Fruit fly (Drosophila melanogaster) whole organism, embryonic: Measurements from ENCODE around the gene Adat1.
A peak's percentile ranks its signal among the peaks of the same experiment; 100 is the strongest.

Experiments
- CG10654 ChIP-seq: fragments of 200-800 bp; sonication (Bioruptor generic); optimal IDR thresholded peaks from 2 replicates; lab custom pipeline; 2016; ENCODE audit warnings: missing biosample characterization, missing genetic modification characterization
- CG11723 ChIP-seq: fragments of 200-800 bp; sonication (Bioruptor generic); optimal IDR thresholded peaks from 2 replicates; lab custom pipeline; 2017; ENCODE audit warnings: missing biosample characterization, mild to moderate bottlenecking, missing genetic modification characterization
- CG12299 ChIP-seq: fragments of 200-800 bp; sonication (Bioruptor generic); optimal IDR thresholded peaks from 2 replicates; lab custom pipeline; 2018; ENCODE audit warnings: missing biosample characterization, mild to moderate bottlenecking, missing genetic modification characterization
- CG12744 ChIP-seq: fragments of 200-800 bp; sonication (Bioruptor generic); optimal IDR thresholded peaks from 2 replicates; lab custom pipeline; 2016; ENCODE audit warnings: missing biosample characterization, missing genetic modification characterization
- CG14441 ChIP-seq: fragments of 200-800 bp; sonication (Bioruptor generic); IDR thresholded peaks from 2 replicates; pipeline ENCODE4 v1.3.6; 2022; ENCODE audit warnings: missing biosample characterization, missing genetic modification characterization
- CG16779 ChIP-seq: fragments of 200-800 bp; sonication (Bioruptor generic); IDR thresholded peaks from 2 replicates; pipeline ENCODE4 v1.3.6; 2022; ENCODE audit warnings: missing biosample characterization, missing genetic modification characterization
- CG16815 ChIP-seq: fragments of 200-800 bp; sonication (Bioruptor generic); optimal IDR thresholded peaks from 3 replicates; lab custom pipeline; 2017; ENCODE audit warnings: missing biosample characterization, mild to moderate bottlenecking, missing genetic modification characterization
- CG17568 ChIP-seq: fragments of 200-800 bp; sonication (Bioruptor generic); optimal IDR thresholded peaks from 2 replicates; lab custom pipeline; 2018; ENCODE audit warnings: missing biosample characterization, mild to moderate bottlenecking, missing genetic modification characterization, moderate library complexity
- CG17612 ChIP-seq: fragments of 200-800 bp; sonication (Bioruptor generic); IDR thresholded peaks from 2 replicates; pipeline ENCODE4 v1.3.6; 2022; ENCODE audit warnings: missing biosample characterization, missing genetic modification characterization
- CG2678 ChIP-seq: fragments of 200-800 bp; sonication (Bioruptor generic); optimal IDR thresholded peaks from 3 replicates; lab custom pipeline; 2019; ENCODE audit warnings: missing biosample characterization, mild to moderate bottlenecking, missing genetic modification characterization, moderate library complexity
- CG3065 ChIP-seq: fragments of 200-800 bp; sonication (Bioruptor generic); optimal IDR thresholded peaks from 2 replicates; lab custom pipeline; 2016; ENCODE audit warnings: missing biosample characterization, missing genetic modification characterization
- CG31441 ChIP-seq: fragments of 200-800 bp; sonication (Bioruptor generic); IDR thresholded peaks from 2 replicates; pipeline ENCODE4 v1.3.6; 2022; ENCODE audit warnings: missing biosample characterization, missing genetic modification characterization
- CG4707 ChIP-seq: fragments of 200-800 bp; sonication (Bioruptor generic); optimal IDR thresholded peaks from 2 replicates; lab custom pipeline; 2018; ENCODE audit warnings: missing biosample characterization, mild to moderate bottlenecking, missing genetic modification characterization, moderate library complexity
- CG6683 ChIP-seq: fragments of 200-800 bp; sonication (Bioruptor generic); optimal IDR thresholded peaks from 2 replicates; lab custom pipeline; 2017; ENCODE audit warnings: missing biosample characterization, mild to moderate bottlenecking, missing genetic modification characterization, missing genetic modification reagents
- CG8089 ChIP-seq: fragments of 200-800 bp; sonication (Bioruptor generic); optimal IDR thresholded peaks from 3 replicates; lab custom pipeline; 2016; ENCODE audit warnings: missing biosample characterization, missing genetic modification characterization
- Camta ChIP-seq: fragments of 200-800 bp; sonication (Bioruptor generic); optimal IDR thresholded peaks from 2 replicates; lab custom pipeline; 2016; ENCODE audit warnings: missing biosample characterization, missing genetic modification characterization
- D19B ChIP-seq: fragments of 200-800 bp; sonication (Bioruptor generic); optimal IDR thresholded peaks from 2 replicates; lab custom pipeline; 2017; ENCODE audit warnings: missing biosample characterization, mild to moderate bottlenecking, missing genetic modification characterization
- Dfd ChIP-seq, 2 experiments: fragments of >200 bp; optimal IDR thresholded peaks; 2 replicates each; lab custom pipeline; 2017; ENCODE audit warnings: missing biosample characterization in 2 of 2, missing genetic modification characterization in 2 of 2
- Dip2 ChIP-seq: fragments of 200-800 bp; sonication (Bioruptor generic); IDR thresholded peaks from 2 replicates; pipeline ENCODE4 v1.3.6; 2022; ENCODE audit warnings: missing biosample characterization, missing genetic modification characterization
- Dp ChIP-seq: fragments of 200-800 bp; sonication (Bioruptor generic); optimal IDR thresholded peaks from 2 replicates; lab custom pipeline; 2018; ENCODE audit warnings: missing biosample characterization, mild to moderate bottlenecking, missing genetic modification characterization, moderate library complexity
- Eip74EF ChIP-seq, 2 experiments: fragments of 200-800 bp in 1 of 2; fragments of >200 bp in 1 of 2; sonication (Bioruptor generic) in 1 of 2; optimal IDR thresholded peaks; 2 replicates each; lab custom pipeline; 2017 to 2019; ENCODE audit warnings: missing biosample characterization in 2 of 2, missing genetic modification characterization in 2 of 2, mild to moderate bottlenecking in 1 of 2, moderate library complexity in 1 of 2
- Fer1 ChIP-seq: fragments of 200-800 bp; sonication (Bioruptor generic); optimal IDR thresholded peaks from 2 replicates; lab custom pipeline; 2017; ENCODE audit warnings: missing biosample characterization, mild to moderate bottlenecking, missing genetic modification characterization
- Fer2 ChIP-seq: fragments of 200-800 bp; sonication (Bioruptor generic); optimal IDR thresholded peaks from 2 replicates; lab custom pipeline; 2018; ENCODE audit warnings: missing biosample characterization, mild to moderate bottlenecking, missing genetic modification characterization, moderate library complexity
- HLH54F ChIP-seq: fragments of 200-800 bp; sonication (Bioruptor generic); optimal IDR thresholded peaks from 3 replicates; lab custom pipeline; 2016; ENCODE audit warnings: missing biosample characterization, missing genetic modification characterization
- Hand ChIP-seq: fragments of 200-800 bp; sonication (Bioruptor generic); optimal IDR thresholded peaks from 2 replicates; lab custom pipeline; 2017; ENCODE audit warnings: mild to moderate bottlenecking, missing biosample characterization, missing genetic modification reagents, missing genetic modification characterization
- Hr3 ChIP-seq: fragments of 200-800 bp; sonication (Bioruptor generic); optimal IDR thresholded peaks from 3 replicates; lab custom pipeline; 2016; ENCODE audit warnings: missing biosample characterization, missing genetic modification characterization
- Hr39 ChIP-seq: fragments of >200 bp; optimal IDR thresholded peaks from 2 replicates; lab custom pipeline; 2017
- Hr51 ChIP-seq, 2 experiments: fragments of 200-800 bp; sonication (Bioruptor generic); optimal IDR thresholded peaks; 2 replicates in 1 of 2; 3 replicates in 1 of 2; lab custom pipeline; 2016 to 2018; ENCODE audit warnings: missing biosample characterization in 2 of 2, missing genetic modification characterization in 2 of 2, mild to moderate bottlenecking in 1 of 2, moderate library complexity in 1 of 2
- NfI ChIP-seq: fragments of 200-800 bp; sonication (Bioruptor generic); optimal IDR thresholded peaks from 3 replicates; lab custom pipeline; 2018; ENCODE audit warnings: missing biosample characterization, mild to moderate bottlenecking, missing genetic modification characterization, moderate library complexity
- Ravus ChIP-seq: fragments of 200-800 bp; sonication (Bioruptor generic); IDR thresholded peaks from 2 replicates; pipeline ENCODE4 v1.3.6; 2022; ENCODE audit warnings: missing biosample characterization, missing genetic modification characterization
- Six4 ChIP-seq: fragments of 200-800 bp; sonication (Bioruptor generic); optimal IDR thresholded peaks from 2 replicates; lab custom pipeline; 2016; ENCODE audit warnings: missing biosample characterization, missing genetic modification characterization
- Ssrp ChIP-seq: fragments of 200-800 bp; sonication (Bioruptor generic); optimal IDR thresholded peaks from 2 replicates; lab custom pipeline; 2018; ENCODE audit warnings: missing biosample characterization, mild to moderate bottlenecking, missing genetic modification characterization, moderate library complexity
- bbx ChIP-seq: fragments of 200-800 bp; sonication (Bioruptor generic); IDR thresholded peaks from 2 replicates; pipeline ENCODE4 v1.3.6; 2022; ENCODE audit warnings: missing biosample characterization, missing genetic modification characterization; ENCODE audit not compliant: partially characterized antibody
- bigmax ChIP-seq: fragments of 200-800 bp; sonication (Bioruptor generic); optimal IDR thresholded peaks from 2 replicates; lab custom pipeline; 2018; ENCODE audit warnings: missing biosample characterization, mild to moderate bottlenecking, missing genetic modification characterization
- croc ChIP-seq: fragments of 200-800 bp; sonication (Bioruptor generic); conservative IDR thresholded peaks from 3 replicates; pipeline ENCODE4 v1.3.6; 2022; ENCODE audit warnings: missing biosample characterization, missing genetic modification characterization
- cwo ChIP-seq: fragments of 200-800 bp; sonication (Bioruptor generic); optimal IDR thresholded peaks from 3 replicates; lab custom pipeline; 2017; ENCODE audit warnings: missing biosample characterization, missing genetic modification characterization, mild to moderate bottlenecking, moderate library complexity, missing genetic modification reagents
- en ChIP-seq: fragments of 200-800 bp; sonication (Bioruptor generic); optimal IDR thresholded peaks from 2 replicates; lab custom pipeline; 2016; ENCODE audit warnings: missing biosample characterization, missing genetic modification characterization
- exex ChIP-seq: fragments of 200-800 bp; sonication (Bioruptor generic); optimal IDR thresholded peaks from 4 replicates; lab custom pipeline; 2018; ENCODE audit warnings: missing biosample characterization, mild to moderate bottlenecking, missing genetic modification characterization, moderate library complexity
- fd96Cb ChIP-seq: fragments of 200-800 bp; sonication (Bioruptor generic); optimal IDR thresholded peaks from 2 replicates; lab custom pipeline; 2018; ENCODE audit warnings: missing biosample characterization, mild to moderate bottlenecking, missing genetic modification characterization, moderate library complexity
- knrl ChIP-seq: fragments of 200-800 bp; sonication (Bioruptor generic); IDR thresholded peaks from 3 replicates; pipeline ENCODE4 v1.3.6; 2022; ENCODE audit warnings: missing biosample characterization, missing genetic modification characterization; ENCODE audit not compliant: partially characterized antibody
- peb ChIP-seq: fragments of 200-800 bp; sonication (Bioruptor generic); IDR thresholded peaks from 2 replicates; pipeline ENCODE4 v1.3.6; 2022; ENCODE audit warnings: missing biosample characterization, missing genetic modification characterization
- pfk ChIP-seq: fragments of 200-800 bp; sonication (Bioruptor generic); optimal IDR thresholded peaks from 2 replicates; lab custom pipeline; 2018; ENCODE audit warnings: missing biosample characterization, mild to moderate bottlenecking, missing genetic modification characterization, moderate library complexity
- ro ChIP-seq: fragments of 200-800 bp; sonication (Bioruptor generic); IDR thresholded peaks from 2 replicates; pipeline ENCODE4 v1.3.6; 2022; ENCODE audit warnings: missing biosample characterization, missing genetic modification characterization
- sens-2 ChIP-seq: fragments of 200-800 bp; sonication (Bioruptor generic); IDR thresholded peaks from 2 replicates; pipeline ENCODE4 v1.3.6; 2022; ENCODE audit warnings: missing biosample characterization, missing genetic modification characterization
- shn ChIP-seq: fragments of 200-800 bp; sonication (Bioruptor generic); optimal IDR thresholded peaks from 3 replicates; lab custom pipeline; 2016; ENCODE audit warnings: missing biosample characterization, missing genetic modification characterization
- sqz ChIP-seq: fragments of 200-800 bp; sonication (Bioruptor generic); optimal IDR thresholded peaks from 3 replicates; lab custom pipeline; 2018; ENCODE audit warnings: missing biosample characterization, mild to moderate bottlenecking, missing genetic modification characterization
- tap ChIP-seq: fragments of 200-800 bp; optimal IDR thresholded peaks from 3 replicates; lab custom pipeline; 2019; ENCODE audit warnings: missing biosample characterization, mild to moderate bottlenecking, missing genetic modification characterization, moderate library complexity
- tgo ChIP-seq: fragments of 200-800 bp; sonication (Bioruptor generic); IDR thresholded peaks from 3 replicates; pipeline ENCODE4 v1.3.6; 2022; ENCODE audit warnings: missing biosample characterization, missing genetic modification characterization
- trh ChIP-seq: fragments of 200-800 bp; sonication (Bioruptor generic); optimal IDR thresholded peaks from 2 replicates; lab custom pipeline; 2016; ENCODE audit warnings: missing biosample characterization, missing genetic modification characterization
- vnd ChIP-seq: fragments of 200-800 bp; sonication (Bioruptor generic); IDR thresholded peaks from 3 replicates; pipeline ENCODE4 v1.3.6; 2022; ENCODE audit warnings: missing biosample characterization, missing genetic modification characterization; ENCODE audit not compliant: partially characterized antibody

Adat1 gene

dm6 chr2L:13839744-13840151, 28.5 kb upstream of the Adat1 start (continued):
- TF ChIP-seq sqz, result peak; percentile 14
- peak; percentile 29 for TF ChIP-seq CG6683 (GFP tag; lab: Kevin White, UChicago)
- peak; percentile 69 for TF ChIP-seq croc (GFP tag; lab: Robert Waterston, UW)
- TF ChIP-seq Ravus (GFP tag; lab: Robert Waterston, UW), result peak; percentile 48
- peak; percentile 85 for TF ChIP-seq CG2678 (tag; lab: Kevin White, UChicago)
- TF ChIP-seq Hr3 (GFP tag; lab: Kevin White, UChicago), result peak; percentile 60
- no peak for TF ChIP-seq exex (tag; lab: Kevin White, UChicago)
- TF ChIP-seq ro (GFP tag; lab: Robert Waterston, UW), result 0 out of 2 replicates have a peak, but pooled peaks have one; percentile 24
- TF ChIP-seq CG12299, result peak; percentile 72
- TF ChIP-seq CG16779 (GFP tag; lab: Robert Waterston, UW), result no peak
- TF ChIP-seq fd96Cb, result peak; percentile 83
- TF ChIP-seq HLH54F (GFP tag; lab: Kevin White, UChicago), result peak; percentile 58
- TF ChIP-seq CG16815 (GFP tag; lab: Kevin White, UChicago), result peak; percentile 63
- TF ChIP-seq vnd (GFP tag; lab: Robert Waterston, UW), result no peak
- TF ChIP-seq CG3065 (GFP tag; lab: Kevin White, UChicago), result peak; percentile 50
- TF ChIP-seq Ssrp (tag; lab: Kevin White, UChicago), result peak; percentile 95
- 0 out of 2 replicates have a peak, but pooled peaks have one; percentile 39 for TF ChIP-seq sens-2 (GFP tag; lab: Robert Waterston, UW)
- TF ChIP-seq trh (GFP tag; lab: Kevin White, UChicago), result peak; percentile 56
- TF ChIP-seq Dip2 (GFP tag; lab: Robert Waterston, UW), result 0 out of 2 replicates have a peak, but pooled peaks have one; percentile 24
- peak; percentile 31 for TF ChIP-seq CG8089 (GFP tag; lab: Kevin White, UChicago)
- TF ChIP-seq Hand (GFP tag; lab: Kevin White, UChicago), result peak; percentile 45
- peak in 1 of 2 experiments; percentile 93 for TF ChIP-seq Eip74EF (GFP tag; optimal IDR thresholded peaks at IDR 0.05; lab: Kevin White, UChicago)
- peak in 1 of 2 experiments; percentile 34 for TF ChIP-seq Dfd (GFP tag; optimal IDR thresholded peaks at IDR 0.05; lab: Kevin White, UChicago)
- peak; percentile 39 for TF ChIP-seq D19B (GFP tag; lab: Kevin White, UChicago)
- no peak for TF ChIP-seq bigmax
- TF ChIP-seq tgo (GFP tag; lab: Robert Waterston, UW), result peak; percentile 80
- peak; percentile 15 for TF ChIP-seq Fer2
- peak; percentile 72 for TF ChIP-seq Six4
- peak; percentile 62; the same call in 1 of the 2 replicates for TF ChIP-seq peb (GFP tag; lab: Robert Waterston, UW)
- no peak for TF ChIP-seq CG17568 (GFP tag; lab: Kevin White, UChicago)
- TF ChIP-seq Hr51 (GFP tag; optimal IDR thresholded peaks at IDR 0.05; lab: Kevin White, UChicago), result peak; percentile 23 to 88
- peak; percentile 52 for TF ChIP-seq shn (GFP tag; lab: Kevin White, UChicago)
- peak; percentile 83 for TF ChIP-seq en
- TF ChIP-seq bbx (GFP tag; lab: Robert Waterston, UW), result no peak
- TF ChIP-seq Hr39 (lab: Kevin White, UChicago), result no peak
- peak; percentile 68 for TF ChIP-seq CG10654 (GFP tag; lab: Kevin White, UChicago)
- TF ChIP-seq Fer1 (GFP tag; lab: Kevin White, UChicago), result peak; percentile 79
- no peak for TF ChIP-seq Dp
- peak; percentile 37; the same call in 1 of the 2 replicates for TF ChIP-seq CG17612 (GFP tag; lab: Robert Waterston, UW)
- TF ChIP-seq NfI (GFP tag; lab: Kevin White, UChicago), result peak; percentile 78
- peak; percentile 88 for TF ChIP-seq CG31441 (GFP tag; lab: Robert Waterston, UW)
- no peak for TF ChIP-seq CG4707 (GFP tag; lab: Kevin White, UChicago)
- peak; percentile 70 for TF ChIP-seq cwo (GFP tag; lab: Kevin White, UChicago)
- peak; percentile 66 for TF ChIP-seq tap
- TF ChIP-seq Camta, result peak; percentile 91
- peak; percentile 72 for TF ChIP-seq CG14441
- peak; percentile 58 for TF ChIP-seq CG11723 (GFP tag; lab: Kevin White, UChicago)
- TF ChIP-seq CG12744 (GFP tag; lab: Kevin White, UChicago), result peak; percentile 66
- no peak for TF ChIP-seq pfk (GFP tag; lab: Kevin White, UChicago)
- no peak for TF ChIP-seq knrl (GFP tag; lab: Robert Waterston, UW)
